Worm (Caenorhabditis elegans) whole organism, mixed stage, embryonic: Measurements from ENCODE around the gene F56D6.21.

ENCODE experiments used
- elt-1 ChIP-seq: sonication (generic microtip); optimal IDR thresholded peaks from 2 replicates; lab custom pipeline; 2017; ENCODE audit warnings: missing genetic modification characterization, mild to moderate bottlenecking, missing compliant biosample characterization, antibody characterized with exemption, moderate library complexity, borderline replicate concordance; ENCODE audit not compliant: insufficient read depth
- lin-13 ChIP-seq: fragments of 150-350 bp; optimal IDR thresholded peaks from 2 replicates; lab custom pipeline; 2014; ENCODE audit warnings: missing biosample characterization, missing genetic modification characterization
- lsy-2 ChIP-seq: fragments of 150-350 bp; optimal IDR thresholded peaks from 2 replicates; lab custom pipeline; 2014; ENCODE audit warnings: missing biosample characterization, missing genetic modification characterization
- nhr-76 ChIP-seq: sonication (generic microtip); optimal IDR thresholded peaks from 2 replicates; lab custom pipeline; 2017; ENCODE audit warnings: missing biosample characterization, missing genetic modification characterization
- snpc-4 ChIP-seq: fragments of 150-350 bp; optimal IDR thresholded peaks from 2 replicates; lab custom pipeline; 2014; ENCODE audit warnings: missing biosample characterization, missing genetic modification characterization
- ztf-11 ChIP-seq: fragments of 150-350 bp; optimal IDR thresholded peaks from 2 replicates; lab custom pipeline; 2014; ENCODE audit warnings: missing biosample characterization, missing genetic modification characterization

DNA sequence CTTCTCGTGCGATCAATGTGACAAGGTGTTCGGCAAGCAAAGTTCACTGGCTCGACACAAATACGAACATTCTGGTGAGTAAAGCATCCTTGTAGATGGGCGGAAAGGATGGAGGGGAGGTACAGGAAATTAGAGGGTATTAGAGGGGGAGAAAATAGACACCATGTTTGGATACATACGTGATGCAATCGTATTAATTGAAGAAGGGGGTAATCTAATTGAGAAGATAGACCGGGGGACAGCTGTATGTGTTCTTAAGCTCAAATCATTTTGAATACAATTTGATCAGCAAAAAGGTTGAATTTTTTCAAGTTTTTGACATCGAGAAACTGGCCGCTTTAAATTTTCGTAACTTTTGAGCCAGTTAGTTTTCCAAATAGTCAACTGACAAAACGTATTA lies 44.3 kb upstream of the F56D6.21 start:
- TF ChIP-seq lsy-2 (tag; lab: Kevin White, UChicago): no peak
- no peak for TF ChIP-seq nhr-76 (tag; lab: Kevin White, UChicago)
- no peak for TF ChIP-seq snpc-4 (tag; lab: Kevin White, UChicago)
- TF ChIP-seq lin-13: no peak
- no peak for TF ChIP-seq elt-1 (tag; lab: Kevin White, UChicago)
- no peak for TF ChIP-seq ztf-11
